Worm (Caenorhabditis elegans): Measurements from ENCODE around the gene B0416.3.

The B0416.3 gene

ce11 chrX:9291345-9291744 lies at the start of gene B0416.3:
B0416.3 (plus strand) TSS chrX:9291645.
- TF ChIP-seq lin-11 (tag; optimal IDR thresholded peaks at IDR 0.05) = no peak
- TF ChIP-seq sdc-2 (tag; optimal IDR thresholded peaks at IDR 0.05) = no peak
- TF ChIP-seq T23F11.4 (GFP tag; optimal IDR thresholded peaks at IDR 0.05) = no peak
- no peak for TF ChIP-seq ztf-16 (tag; optimal IDR thresholded peaks at IDR 0.05)
- no peak for TF ChIP-seq elt-4 (tag; optimal IDR thresholded peaks at IDR 0.05)
- no peak for TF ChIP-seq nfya-1 (tag; optimal IDR thresholded peaks at IDR 0.05)
- TF ChIP-seq hlh-8 (tag; optimal IDR thresholded peaks at IDR 0.05) = no peak
- TF ChIP-seq K09A11.1 (tag; optimal IDR thresholded peaks at IDR 0.05; ENCODE audit: insufficient read depth) = no peak
- no peak for TF ChIP-seq npax-4 (tag; optimal IDR thresholded peaks at IDR 0.05)
- no peak for TF ChIP-seq ceh-45 (GFP tag; IDR thresholded peaks at IDR 0.05)
- no peak for TF ChIP-seq dve-1 (tag; optimal IDR thresholded peaks at IDR 0.05)
- TF ChIP-seq ceh-14 (tag; optimal IDR thresholded peaks at IDR 0.05) = no peak
- no peak for TF ChIP-seq unc-42 (tag; optimal IDR thresholded peaks at IDR 0.05)
- no peak for TF ChIP-seq pax-1 (tag; optimal IDR thresholded peaks at IDR 0.05)
- TF ChIP-seq madf-2 (tag; optimal IDR thresholded peaks at IDR 0.05) = no peak

ce11 chrX:9242123-9242522 lies 49.3 kb upstream of the B0416.3 start, which contains the start of gene lgc-4:
lgc-4 (minus strand) TSS chrX:9242223.
- no peak for TF ChIP-seq sdc-2 (tag; optimal IDR thresholded peaks at IDR 0.05)
- no peak for TF ChIP-seq unc-3 (GFP tag; conservative IDR thresholded peaks at IDR 0.05)
- no peak for TF ChIP-seq unc-3 (tag; optimal IDR thresholded peaks at IDR 0.05)
- TF ChIP-seq ceh-18 (tag; optimal IDR thresholded peaks at IDR 0.05) = no peak
- no peak for TF ChIP-seq hlh-6 (tag; optimal IDR thresholded peaks at IDR 0.05)
- no peak for TF ChIP-seq fax-1 (tag; optimal IDR thresholded peaks at IDR 0.05)
- no peak for TF ChIP-seq hlh-15 (tag; optimal IDR thresholded peaks at IDR 0.05)

- TF ChIP-seq pha-4 (tag; optimal IDR thresholded peaks at IDR 0.05) (no peak), nfya-1 (tag; optimal IDR thresholded peaks at IDR 0.05) (no peak), fax-1 (tag; optimal IDR thresholded peaks at IDR 0.05) (no peak), hlh-6 (tag; optimal IDR thresholded peaks at IDR 0.05) (no peak), nhr-11 (tag; optimal IDR thresholded peaks at IDR 0.05) (no peak), unc-55 (GFP tag; optimal IDR thresholded peaks at IDR 0.05) (no peak), ceh-6 (GFP tag; optimal IDR thresholded peaks at IDR 0.05) (no peak), elt-4 (tag; optimal IDR thresholded peaks at IDR 0.05) (no peak), unc-86 (tag; optimal IDR thresholded peaks at IDR 0.05) (no peak)
These were observed 48.2 kb upstream of the B0416.3 start, which contains the start of gene gpa-12 for ce11 chrX:9243257-9243656. gpa-12 (plus strand) TSS chrX:9243557.

- TF ChIP-seq madf-2 (tag; optimal IDR thresholded peaks at IDR 0.05) (no peak), ets-4 (tag; optimal IDR thresholded peaks at IDR 0.05) (no peak), T23F11.4 (GFP tag; optimal IDR thresholded peaks at IDR 0.05) (no peak), ceh-18 (tag; optimal IDR thresholded peaks at IDR 0.05) (no peak), sox-4 (tag; optimal IDR thresholded peaks at IDR 0.05) (no peak), ceh-2 (tag; optimal IDR thresholded peaks at IDR 0.05) (no peak), pha-2 (tag; optimal IDR thresholded peaks at IDR 0.05) (no peak), elt-2 (tag; optimal IDR thresholded peaks at IDR 0.05) (no peak), pqm-1 (tag; optimal IDR thresholded peaks at IDR 0.05) (no peak)
These were observed 44.8 kb upstream of the B0416.3 start for ce11 chrX:9246625-9247024.

- TF ChIP-seq dve-1 (tag; optimal IDR thresholded peaks at IDR 0.05) = no peak
- TF ChIP-seq ceh-45 (GFP tag; IDR thresholded peaks at IDR 0.05) = no peak
- TF ChIP-seq ceh-24 (tag; optimal IDR thresholded peaks at IDR 0.05) = no peak
- TF ChIP-seq ceh-34 (tag; optimal IDR thresholded peaks at IDR 0.05) = no peak
- no peak for TF ChIP-seq lim-6 (tag; optimal IDR thresholded peaks at IDR 0.05)
- no peak for TF ChIP-seq unc-3 (GFP tag; conservative IDR thresholded peaks at IDR 0.05)
- TF ChIP-seq unc-3 (tag; optimal IDR thresholded peaks at IDR 0.05) = no peak
- no peak for TF ChIP-seq fkh-6 (tag; optimal IDR thresholded peaks at IDR 0.05)
- TF ChIP-seq C08G9.2 (tag; optimal IDR thresholded peaks at IDR 0.05) = no peak
These were observed 43.2 kb upstream of the B0416.3 start for ce11 chrX:9248083-9248805.
